Worm (Caenorhabditis elegans) whole organism, late embryonic: ENCODE data around the gene W06H8.6.

Experiments
- T23F11.4 ChIP-seq: fragments of 200-800 bp; sonication (Bioruptor generic); optimal IDR thresholded peaks from 2 replicates; lab custom pipeline; 2018; ENCODE audit warnings: mild to moderate bottlenecking, missing genetic modification characterization, missing compliant biosample characterization
- ceh-31 ChIP-seq: sonication (generic microtip); optimal IDR thresholded peaks from 2 replicates; lab custom pipeline; 2016; ENCODE audit warnings: missing genetic modification characterization, missing compliant biosample characterization
- elt-2 ChIP-seq: sonication (generic microtip); optimal IDR thresholded peaks from 2 replicates; lab custom pipeline; 2016; ENCODE audit warnings: missing genetic modification reagents, missing genetic modification characterization, missing compliant biosample characterization
- mec-3 ChIP-seq: sonication (generic microtip); optimal IDR thresholded peaks from 2 replicates; lab custom pipeline; 2016; ENCODE audit warnings: borderline replicate concordance, missing genetic modification characterization, missing compliant biosample characterization
- pax-1 ChIP-seq: fragments of 150-350 bp; optimal IDR thresholded peaks from 2 replicates; lab custom pipeline; 2014; ENCODE audit warnings: missing biosample characterization, missing genetic modification characterization
- sox-2 ChIP-seq: fragments of 200-800 bp; sonication (Bioruptor generic); IDR thresholded peaks from 2 replicates; pipeline ENCODE4 v1.3.6; 2022; ENCODE audit warnings: missing genetic modification reagents, missing genetic modification characterization, missing compliant biosample characterization

- no peak for TF ChIP-seq mec-3 (tag; lab: Kevin White, UChicago)
- no peak for TF ChIP-seq sox-2 (GFP tag; lab: Robert Waterston, UW)
- no peak for TF ChIP-seq T23F11.4 (GFP tag; lab: Kevin White, UChicago)
- no peak for TF ChIP-seq ceh-31 (tag; lab: Kevin White, UChicago)
- TF ChIP-seq elt-2 = no peak
- TF ChIP-seq pax-1 (tag; lab: Kevin White, UChicago) = no peak
Measured at ce11 chrV:6250959-6251598, 24.3 kb upstream of the W06H8.6 start.
